Worm (Caenorhabditis elegans) whole organism, L4/young adult: ENCODE results near the gene acs-19.

Experiments
- dao-5 ChIP-seq: sonication (generic microtip); optimal IDR thresholded peaks from 2 replicates; lab custom pipeline; 2016; ENCODE audit warnings: missing genotype, missing genetic modification characterization, moderate library complexity, missing compliant biosample characterization
- him-1 ChIP-seq: sonication (generic microtip); optimal IDR thresholded peaks from 2 replicates; lab custom pipeline; 2016; ENCODE audit warnings: missing genotype, missing genetic modification reagents, missing genetic modification characterization, missing compliant biosample characterization

DNA sequence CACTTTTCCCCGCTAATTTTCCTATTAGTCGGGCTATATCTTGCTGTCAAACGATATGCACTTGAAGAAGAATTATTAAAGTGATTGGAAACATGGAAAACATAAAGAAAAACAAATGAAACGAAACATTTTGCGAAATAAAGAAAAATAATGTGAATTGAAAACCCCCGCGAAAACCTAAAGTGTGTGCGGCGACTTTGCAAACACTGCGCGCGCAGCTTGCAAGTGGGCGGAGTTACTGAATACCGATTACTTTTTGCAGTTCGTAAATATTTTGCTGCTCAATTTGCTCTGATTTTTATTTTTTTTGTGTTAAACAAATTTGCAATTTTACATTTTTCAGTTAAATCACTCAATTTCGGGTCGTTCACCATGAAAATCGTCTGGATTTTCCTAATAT is 52.3 kb downstream of the acs-19 start, which contains the start of gene ccdc-47:
- no peak for TF ChIP-seq him-1 (tag; lab: Kevin White, UChicago)
- TF ChIP-seq dao-5 (tag; lab: Kevin White, UChicago) = no peak
